Worm (Caenorhabditis elegans) whole organism, young adult: ENCODE data around the gene str-7.

Experiments used
- F10E7.11 ChIP-seq: sonication (generic microtip); optimal IDR thresholded peaks from 2 replicates; lab custom pipeline; 2017; ENCODE audit warnings: mild to moderate bottlenecking, missing genetic modification characterization, moderate library complexity, missing compliant biosample characterization
- F33H1.4 ChIP-seq: fragments of 200-800 bp; sonication (Bioruptor generic); IDR thresholded peaks from 2 replicates; pipeline ENCODE4 v1.3.6; 2022; ENCODE audit warnings: missing genetic modification reagents, missing genetic modification characterization, missing compliant biosample characterization
- ama-1 ChIP-seq, 3 experiments: fragments of 150-350 bp in 1 of 3; sonication (generic microtip) in 2 of 3; optimal IDR thresholded peaks; 2 replicates each; lab custom pipeline; 2014 to 2018; ENCODE audit warnings: missing biosample characterization in 2 of 3, missing genetic modification characterization in 2 of 3, missing genetic modification reagents in 2 of 3
- dpl-1 ChIP-seq: fragments of 150-350 bp; optimal IDR thresholded peaks from 2 replicates; lab custom pipeline; 2014; ENCODE audit warnings: missing biosample characterization, missing genetic modification reagents, missing genetic modification characterization
- let-526 ChIP-seq: fragments of 200-800 bp; sonication (Bioruptor generic); IDR thresholded peaks from 2 replicates; pipeline ENCODE4 v1.3.6; 2022; ENCODE audit warnings: missing genetic modification reagents, missing genetic modification characterization, missing compliant biosample characterization
- snpc-4 ChIP-seq, 5 experiments: fragments of 150-350 bp in 1 of 5; sonication (generic microtip) in 4 of 5; optimal IDR thresholded peaks; 2 replicates each; lab custom pipeline; 2014 to 2018; ENCODE audit warnings: missing genetic modification characterization in 5 of 5, missing biosample characterization in 3 of 5, antibody characterized with exemption in 2 of 5, mild to moderate bottlenecking in 2 of 5, missing compliant biosample characterization in 2 of 5, missing genotype in 2 of 5, moderate library complexity in 2 of 5, missing genetic modification reagents in 1 of 5
- ztf-18 ChIP-seq: sonication (generic microtip); optimal IDR thresholded peaks from 2 replicates; lab custom pipeline; 2016; ENCODE audit warnings: missing genotype, mild to moderate bottlenecking, missing genetic modification characterization, missing compliant biosample characterization

DNA sequence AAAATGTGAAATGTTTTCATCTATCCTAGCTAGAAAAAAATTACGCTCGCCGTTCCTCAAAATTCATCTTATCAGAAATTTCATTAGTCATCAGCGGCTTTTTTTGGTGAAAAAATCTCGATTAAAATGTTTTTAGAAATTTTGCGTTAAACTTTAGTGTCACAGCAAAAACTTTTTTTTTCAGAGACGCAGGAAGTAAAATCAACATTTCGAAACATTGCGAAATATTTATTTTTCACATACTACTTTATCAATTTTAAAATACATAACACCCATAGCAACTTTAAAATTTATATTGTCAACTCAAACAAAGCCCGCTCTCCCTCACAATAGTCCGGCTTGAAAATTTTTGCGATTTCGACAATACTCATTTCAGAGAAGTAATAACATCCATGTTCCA lies 32.9 kb upstream of the str-7 start:
- TF ChIP-seq dpl-1 (GFP tag; lab: Kevin White, UChicago) (no peak), ztf-18 (tag; lab: Kevin White, UChicago) (no peak), F33H1.4 (GFP tag; lab: Robert Waterston, UW) (no peak), ama-1 (optimal IDR thresholded peaks at IDR 0.05; lab: Kevin White, UChicago) (no peak), ama-1 (GFP tag; optimal IDR thresholded peaks at IDR 0.05; lab: Kevin White, UChicago) (no peak), F10E7.11 (tag; lab: Kevin White, UChicago) (no peak), let-526 (GFP tag; lab: Robert Waterston, UW) (no peak), snpc-4 (GFP tag; optimal IDR thresholded peaks at IDR 0.05; lab: Kevin White, UChicago) (no peak), snpc-4 (tag; optimal IDR thresholded peaks at IDR 0.05; lab: Kevin White, UChicago) (no peak)
